Fruit fly (Drosophila melanogaster): ENCODE data around the gene CG15385.

CG15385 gene

dm6 chr2L:2168184-2168893 is 44.0 kb downstream of the CG15385 start (continued):
- TF ChIP-seq B-H2 (GFP tag; optimal IDR thresholded peaks at IDR 0.05): peak; percentile 34
- TF ChIP-seq schlank (tag; optimal IDR thresholded peaks at IDR 0.05): peak; percentile 68
- TF ChIP-seq Jarid2 (GFP tag; optimal IDR thresholded peaks at IDR 0.05): peak; percentile 4
- peak; percentile 18; the same call in 1 of the 2 replicates for TF ChIP-seq HLH3B (GFP tag; IDR thresholded peaks at IDR 0.05)
- TF ChIP-seq CG4617 (GFP tag; optimal IDR thresholded peaks at IDR 0.05; ENCODE audit: borderline replicate concordance): no peak
- TF ChIP-seq dmrt11E (tag; optimal IDR thresholded peaks at IDR 0.05): peak; percentile 10
- TF ChIP-seq HmgZ (tag; optimal IDR thresholded peaks at IDR 0.05): peak; percentile 24
- TF ChIP-seq chinmo (GFP tag; IDR thresholded peaks at IDR 0.05; ENCODE audit: partially characterized antibody): no peak
- TF ChIP-seq caup (GFP tag; optimal IDR thresholded peaks at IDR 0.05; ENCODE audit: severe bottlenecking): peak; percentile 69
- no peak for TF ChIP-seq CG14860 (GFP tag; IDR thresholded peaks at IDR 0.05; ENCODE audit: partially characterized antibody)
- no peak for TF ChIP-seq luna (GFP tag; optimal IDR thresholded peaks at IDR 0.05)
- TF ChIP-seq CG9876 (GFP tag; optimal IDR thresholded peaks at IDR 0.05): no peak
- TF ChIP-seq Drgx (GFP tag; IDR thresholded peaks at IDR 0.05): peak; percentile 81

dm6 chr2L:2166958-2167707 is 45.2 kb downstream of the CG15385 start:
- TF ChIP-seq CG17328 (GFP tag; IDR thresholded peaks at IDR 0.05): no peak
- TF ChIP-seq CG2678 (tag; optimal IDR thresholded peaks at IDR 0.05): peak; percentile 14
- TF ChIP-seq fd64A (GFP tag; optimal IDR thresholded peaks at IDR 0.05): no peak
- peak; percentile 97 for TF ChIP-seq grn (GFP tag; optimal IDR thresholded peaks at IDR 0.05)
- TF ChIP-seq Med (GFP tag): peak; percentile 51
- peak; percentile 5; the same call in 1 of the 2 replicates for TF ChIP-seq Rfx (GFP tag; IDR thresholded peaks at IDR 0.05)
- no peak for TF ChIP-seq CG3995 (GFP tag; optimal IDR thresholded peaks at IDR 0.05)
- TF ChIP-seq vvl (GFP tag; IDR thresholded peaks at IDR 0.05): peak; percentile 53; the same call in 1 of the 2 replicates
- TF ChIP-seq CG12155 (GFP tag; optimal IDR thresholded peaks at IDR 0.05): no peak
- TF ChIP-seq CG7963 (GFP tag; IDR thresholded peaks at IDR 0.05; ENCODE audit: partially characterized antibody): no peak
- TF ChIP-seq Drgx (GFP tag; IDR thresholded peaks at IDR 0.05): 0 out of 2 replicates have a peak, but pooled peaks have one; percentile 47
- 0 out of 2 replicates have a peak, but pooled peaks have one; percentile 41 for TF ChIP-seq Awh (GFP tag; IDR thresholded peaks at IDR 0.05)
- TF ChIP-seq gsb (GFP tag; IDR thresholded peaks at IDR 0.05): 0 out of 2 replicates have a peak, but pooled peaks have one; percentile 13
- TF ChIP-seq D19A (tag; optimal IDR thresholded peaks at IDR 0.05): peak; percentile 12
- no peak for TF ChIP-seq schlank (tag; optimal IDR thresholded peaks at IDR 0.05)
- 0 out of 2 replicates have a peak, but pooled peaks have one; percentile 5 for TF ChIP-seq ranshi (GFP tag; IDR thresholded peaks at IDR 0.05)
- TF ChIP-seq CG13424 (tag; optimal IDR thresholded peaks at IDR 0.05): no peak
- peak; percentile 13 for TF ChIP-seq chn (GFP tag; optimal IDR thresholded peaks at IDR 0.05)
- no peak for TF ChIP-seq ken (GFP tag; IDR thresholded peaks at IDR 0.05)
- TF ChIP-seq pros (GFP tag; optimal IDR thresholded peaks at IDR 0.05): peak; percentile 6
- TF ChIP-seq gem (tag; optimal IDR thresholded peaks at IDR 0.05): peak; percentile 2
- peak; percentile 84 for TF ChIP-seq zf30C (GFP tag; optimal IDR thresholded peaks at IDR 0.05)
- TF ChIP-seq eve (GFP tag; optimal IDR thresholded peaks at IDR 0.05): peak in 1 of 2 experiments; percentile 33
- peak; percentile 17 for TF ChIP-seq dmrt11E (tag; optimal IDR thresholded peaks at IDR 0.05)
- TF ChIP-seq kni (GFP tag; optimal IDR thresholded peaks at IDR 0.05): peak; percentile 71
- TF ChIP-seq CG7271 (tag; optimal IDR thresholded peaks at IDR 0.05): no peak
- peak; percentile 43 for TF ChIP-seq CG1603 (tag; optimal IDR thresholded peaks at IDR 0.05)
- 0 out of 3 replicates have a peak, but pooled peaks have one; percentile 17 for TF ChIP-seq CG17361 (GFP tag; IDR thresholded peaks at IDR 0.05)
- TF ChIP-seq CG14014 (GFP tag; IDR thresholded peaks at IDR 0.05): no peak
- peak; percentile 24; the same call in 1 of the 3 replicates for TF ChIP-seq row (GFP tag; IDR thresholded peaks at IDR 0.05)
- TF ChIP-seq Kr (GFP tag; optimal IDR thresholded peaks at IDR 0.05): peak; percentile 39
- TF ChIP-seq sd (tag; optimal IDR thresholded peaks at IDR 0.05): peak; percentile 44
- peak; percentile 13 for TF ChIP-seq CG2712 (tag; optimal IDR thresholded peaks at IDR 0.05)
- TF ChIP-seq abd-A (tag; optimal IDR thresholded peaks at IDR 0.05): peak; percentile 82
- TF ChIP-seq Blimp-1 (GFP tag; optimal IDR thresholded peaks at IDR 0.05): peak; percentile 16
